Worm (Caenorhabditis elegans): ENCODE measurements around the gene ceh-40.
"Not testable (repeated sequence)": the region's sequence is repeated elsewhere in the genome, so short reads cannot be mapped to it uniquely, and the experiment has no call there.

ce11 chrX:12302755-12303154 is 17.8 kb downstream of the ceh-40 start, which contains the start of gene dot-1.3:
- not testable (repeated sequence) for TF ChIP-seq nhr-237 (tag; optimal IDR thresholded peaks at IDR 0.05); ama-1 (optimal IDR thresholded peaks at IDR 0.05); pha-4 (tag; optimal IDR thresholded peaks at IDR 0.05)

Measured in whole organism, L3 larva.